Worm (Caenorhabditis elegans): Measurements from ENCODE around the gene sluh-7.

ce11 chrV:10404701-10405100 is 49.1 kb upstream of the sluh-7 start:
- TF ChIP-seq ama-1 (optimal IDR thresholded peaks at IDR 0.05) (no peak), nhr-25 (tag; optimal IDR thresholded peaks at IDR 0.05; ENCODE audit: borderline replicate concordance, insufficient read depth) (no peak), nhr-76 (tag; optimal IDR thresholded peaks at IDR 0.05) (no peak), mxl-2 (GFP tag; conservative IDR thresholded peaks at IDR 0.05) (no peak), daf-19 (GFP tag; conservative IDR thresholded peaks at IDR 0.05) (no peak), ceh-82 (tag; optimal IDR thresholded peaks at IDR 0.05) (no peak), ceh-44 (GFP tag; IDR thresholded peaks at IDR 0.05) (no peak), lsy-2 (tag; optimal IDR thresholded peaks at IDR 0.05) (no peak), F49E8.2 (tag; optimal IDR thresholded peaks at IDR 0.05; ENCODE audit: borderline replicate concordance) (no peak), mxl-3 (GFP tag; optimal IDR thresholded peaks at IDR 0.05) (no peak), nhr-28 (tag; optimal IDR thresholded peaks at IDR 0.05) (peak; percentile 58)

Data from whole organism, L4 larva.